Worm (Caenorhabditis elegans) whole organism, L2 larva: ENCODE results near the gene rod-1.

Experiments used
- C34F6.9 ChIP-seq: fragments of 150-350 bp; optimal IDR thresholded peaks from 2 replicates; lab custom pipeline; 2014; ENCODE audit warnings: missing biosample characterization, missing genetic modification characterization
- R02D3.7 ChIP-seq: fragments of 150-350 bp; optimal IDR thresholded peaks from 2 replicates; lab custom pipeline; 2014; ENCODE audit warnings: missing biosample characterization, missing genetic modification characterization
- Y55F3AM.14 ChIP-seq: fragments of 200-800 bp; sonication (Bioruptor generic); optimal IDR thresholded peaks from 2 replicates; lab custom pipeline; 2018; ENCODE audit warnings: mild to moderate bottlenecking, missing genetic modification characterization, missing compliant biosample characterization
- ZK546.5 ChIP-seq: sonication (generic microtip); optimal IDR thresholded peaks from 2 replicates; lab custom pipeline; 2017; ENCODE audit warnings: missing biosample characterization, missing genetic modification characterization
- alr-1 ChIP-seq: fragments of 150-350 bp; optimal IDR thresholded peaks from 2 replicates; lab custom pipeline; 2014; ENCODE audit warnings: missing biosample characterization, missing genetic modification characterization
- ama-1 ChIP-seq: fragments of 150-350 bp; optimal IDR thresholded peaks from 2 replicates; lab custom pipeline; 2018; ENCODE audit warnings: inconsistent platforms
- blmp-1 ChIP-seq: sonication (generic microtip); optimal IDR thresholded peaks from 2 replicates; lab custom pipeline; 2017; ENCODE audit warnings: missing genetic modification characterization, mild to moderate bottlenecking, missing compliant biosample characterization, antibody characterized with exemption, moderate library complexity; ENCODE audit not compliant: insufficient read depth
- dmd-4 ChIP-seq: sonication (generic microtip); optimal IDR thresholded peaks from 2 replicates; lab custom pipeline; 2017; ENCODE audit warnings: missing biosample characterization, missing genetic modification characterization
- elt-1 ChIP-seq: fragments of 150-350 bp; optimal IDR thresholded peaks from 2 replicates; lab custom pipeline; 2014; ENCODE audit warnings: missing biosample characterization, missing genetic modification characterization
- elt-3 ChIP-seq: sonication (generic microtip); optimal IDR thresholded peaks from 2 replicates; lab custom pipeline; 2017; ENCODE audit warnings: missing biosample characterization, missing genetic modification characterization
- fos-1 ChIP-seq: fragments of 150-350 bp; optimal IDR thresholded peaks from 2 replicates; lab custom pipeline; 2014; ENCODE audit warnings: missing biosample characterization, missing genetic modification characterization
- gmeb-1 ChIP-seq: fragments of 150-350 bp; optimal IDR thresholded peaks from 2 replicates; lab custom pipeline; 2014; ENCODE audit warnings: missing biosample characterization, missing genetic modification characterization
- lin-11 ChIP-seq: fragments of 150-350 bp; sonication (generic microtip); optimal IDR thresholded peaks from 2 replicates; lab custom pipeline; 2014; ENCODE audit warnings: missing biosample characterization, missing genetic modification characterization, inconsistent platforms, mixed read lengths
- lin-13 ChIP-seq: fragments of 150-350 bp; optimal IDR thresholded peaks from 2 replicates; lab custom pipeline; 2014; ENCODE audit warnings: missing biosample characterization, missing genetic modification reagents, missing genetic modification characterization
- lsy-2 ChIP-seq, 2 experiments: fragments of 150-350 bp in 1 of 2; sonication (generic microtip) in 1 of 2; optimal IDR thresholded peaks; 2 replicates each; lab custom pipeline; 2014 to 2017; ENCODE audit warnings: missing biosample characterization in 2 of 2, missing genetic modification characterization in 2 of 2
- nhr-10 ChIP-seq: sonication (generic microtip); optimal IDR thresholded peaks from 2 replicates; lab custom pipeline; 2017; ENCODE audit warnings: missing biosample characterization, missing genetic modification characterization
- nhr-23 ChIP-seq: fragments of 150-350 bp; optimal IDR thresholded peaks from 2 replicates; lab custom pipeline; 2014; ENCODE audit warnings: missing biosample characterization, missing genetic modification reagents, missing genetic modification characterization
- nhr-237 ChIP-seq: fragments of 150-350 bp; optimal IDR thresholded peaks from 2 replicates; lab custom pipeline; 2014; ENCODE audit warnings: missing biosample characterization, missing genetic modification characterization
- nhr-6 ChIP-seq: fragments of 150-350 bp; optimal IDR thresholded peaks from 2 replicates; lab custom pipeline; 2014; ENCODE audit warnings: missing biosample characterization, missing genetic modification characterization
- peb-1 ChIP-seq: fragments of 150-350 bp; optimal IDR thresholded peaks from 2 replicates; lab custom pipeline; 2014; ENCODE audit warnings: missing biosample characterization, missing genetic modification characterization
- sem-4 ChIP-seq: fragments of 150-350 bp; optimal IDR thresholded peaks from 2 replicates; lab custom pipeline; 2014; ENCODE audit warnings: missing biosample characterization, missing genetic modification reagents, missing genetic modification characterization
- skn-1 ChIP-seq: sonication (generic microtip); optimal IDR thresholded peaks from 2 replicates; lab custom pipeline; 2017; ENCODE audit warnings: missing biosample characterization, missing genetic modification characterization
- sma-3 ChIP-seq: sonication (generic microtip); optimal IDR thresholded peaks from 2 replicates; lab custom pipeline; 2016; ENCODE audit warnings: missing genetic modification reagents, missing genetic modification characterization, missing compliant biosample characterization
- sma-9 ChIP-seq, 2 experiments: fragments of 150-350 bp in 1 of 2; sonication (generic microtip) in 1 of 2; optimal IDR thresholded peaks; 2 replicates each; lab custom pipeline; 2014 to 2016; ENCODE audit warnings: missing genetic modification characterization in 2 of 2, mild to moderate bottlenecking in 1 of 2, missing biosample characterization in 1 of 2, missing compliant biosample characterization in 1 of 2, missing genetic modification reagents in 1 of 2, moderate library complexity in 1 of 2
- unc-55 ChIP-seq: fragments of 150-350 bp; sonication (generic microtip); optimal IDR thresholded peaks from 3 replicates; lab custom pipeline; 2014; ENCODE audit warnings: missing biosample characterization, missing genetic modification reagents, missing genetic modification characterization
- zag-1 ChIP-seq: fragments of 150-350 bp; optimal IDR thresholded peaks from 2 replicates; lab custom pipeline; 2014; ENCODE audit warnings: missing biosample characterization, missing genetic modification characterization
- ztf-4 ChIP-seq: fragments of 150-350 bp; optimal IDR thresholded peaks from 2 replicates; lab custom pipeline; 2014; ENCODE audit warnings: missing biosample characterization, missing genetic modification characterization

The rod-1 gene

ce11 chrIV:7467170-7467569 is 11.1 kb upstream of the rod-1 start:
- TF ChIP-seq sma-3 (GFP tag; lab: Kevin White, UChicago) (no peak), lin-13 (no peak), R02D3.7 (tag; lab: Kevin White, UChicago) (no peak), fos-1 (tag; lab: Kevin White, UChicago) (peak; percentile 12), ZK546.5 (tag; lab: Kevin White, UChicago) (no peak)
- TF ChIP-seq, all 48 proteins: peak for 1

ce11 chrIV:7468638-7469037 is 9.6 kb upstream of the rod-1 start:
- peak; percentile 62 for TF ChIP-seq fos-1 (tag; lab: Kevin White, UChicago)
- TF ChIP-seq sem-4, result no peak

ce11 chrIV:7469782-7470413 is 8.4 kb upstream of the rod-1 start, which contains the start of gene F55G1.7:
Gene F55G1.7, minus strand, starts transcription at chrIV:7469832.
- TF ChIP-seq sma-9 (GFP tag; optimal IDR thresholded peaks at IDR 0.05; lab: Kevin White, UChicago) (peak; percentile 47), sma-9 (tag; optimal IDR thresholded peaks at IDR 0.05; lab: Kevin White, UChicago) (no peak), lin-11 (tag; lab: Kevin White, UChicago) (no peak)

ce11 chrIV:7473159-7473649 is 5.0 kb upstream of the rod-1 start, which contains the start of the genes plk-3 and F55G1.6:
Gene plk-3, minus strand, starts transcription at chrIV:7473209.
Gene F55G1.6, plus strand, starts transcription at chrIV:7473517.
- no peak for TF ChIP-seq fos-1 (tag; lab: Kevin White, UChicago)
- no peak for TF ChIP-seq dmd-4 (tag; lab: Kevin White, UChicago)
- no peak for TF ChIP-seq nhr-237 (tag; lab: Kevin White, UChicago)
- TF ChIP-seq R02D3.7 (tag; lab: Kevin White, UChicago), result no peak
- TF ChIP-seq peb-1 (tag; lab: Kevin White, UChicago), result no peak
- no peak for TF ChIP-seq nhr-6 (tag; lab: Kevin White, UChicago)
- no peak for TF ChIP-seq nhr-10 (tag; lab: Kevin White, UChicago)
- TF ChIP-seq nhr-23 (tag; lab: Kevin White, UChicago), result no peak
- no peak for TF ChIP-seq zag-1 (tag; lab: Kevin White, UChicago)
- TF ChIP-seq lsy-2 (tag; optimal IDR thresholded peaks at IDR 0.05; lab: Kevin White, UChicago), result no peak
- TF ChIP-seq ztf-4 (tag; lab: Kevin White, UChicago), result no peak

- TF ChIP-seq unc-55, result no peak
- no peak for TF ChIP-seq Y55F3AM.14 (GFP tag; lab: Kevin White, UChicago)
- no peak for TF ChIP-seq skn-1 (tag; lab: Kevin White, UChicago)
- no peak for TF ChIP-seq gmeb-1 (tag; lab: Kevin White, UChicago)
- no peak for TF ChIP-seq ztf-4 (tag; lab: Kevin White, UChicago)
These were observed 3.4 kb upstream of the rod-1 start, which contains the start of gene slc-25A18.2 for ce11 chrIV:7474826-7475225. Gene slc-25A18.2, plus strand, starts transcription at chrIV:7475041.

ce11 chrIV:7477197-7477596 is 1.1 kb upstream of the rod-1 start, which contains the start of gene pycr-4:
Gene pycr-4, minus strand, starts transcription at chrIV:7477297.
- no peak for TF ChIP-seq ama-1
- TF ChIP-seq sma-9 (GFP tag; optimal IDR thresholded peaks at IDR 0.05; lab: Kevin White, UChicago), result peak; percentile 25
- TF ChIP-seq sma-9 (tag; optimal IDR thresholded peaks at IDR 0.05; lab: Kevin White, UChicago), result no peak
- TF ChIP-seq C34F6.9 (tag; lab: Kevin White, UChicago), result peak; percentile 13

DNA sequence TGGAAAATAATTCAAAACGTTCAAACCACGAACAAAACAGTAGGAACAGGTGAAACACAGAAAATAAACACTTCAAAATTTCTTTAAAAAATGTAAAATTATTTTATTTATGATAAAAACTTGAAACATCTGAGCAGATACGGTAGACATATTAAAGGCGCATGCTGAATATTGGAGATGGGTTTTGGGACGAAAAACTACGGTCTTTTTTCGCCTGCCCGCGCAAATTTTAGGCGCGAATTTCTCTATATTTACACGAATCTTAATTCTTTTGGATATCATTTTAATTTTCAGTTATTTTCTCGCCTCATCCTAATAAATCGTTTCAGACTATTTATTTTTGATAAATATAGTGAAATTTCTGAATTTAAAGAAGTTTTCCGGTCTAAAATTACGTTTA is 555 bp upstream of the rod-1 start:
- TF ChIP-seq ama-1 (no peak), lin-13 (no peak), nhr-10 (tag; lab: Kevin White, UChicago) (no peak), blmp-1 (tag; lab: Kevin White, UChicago) (no peak), alr-1 (tag; lab: Kevin White, UChicago) (no peak), R02D3.7 (tag; lab: Kevin White, UChicago) (no peak), elt-3 (no peak), sma-9 (GFP tag; optimal IDR thresholded peaks at IDR 0.05; lab: Kevin White, UChicago) (no peak), sma-9 (tag; optimal IDR thresholded peaks at IDR 0.05; lab: Kevin White, UChicago) (no peak), unc-55 (no peak), sem-4 (no peak), elt-1 (tag; lab: Kevin White, UChicago) (no peak)
